Fruit fly (Drosophila melanogaster): Measurements from ENCODE around the gene mRpS6.

mRpS6 gene

DNA sequence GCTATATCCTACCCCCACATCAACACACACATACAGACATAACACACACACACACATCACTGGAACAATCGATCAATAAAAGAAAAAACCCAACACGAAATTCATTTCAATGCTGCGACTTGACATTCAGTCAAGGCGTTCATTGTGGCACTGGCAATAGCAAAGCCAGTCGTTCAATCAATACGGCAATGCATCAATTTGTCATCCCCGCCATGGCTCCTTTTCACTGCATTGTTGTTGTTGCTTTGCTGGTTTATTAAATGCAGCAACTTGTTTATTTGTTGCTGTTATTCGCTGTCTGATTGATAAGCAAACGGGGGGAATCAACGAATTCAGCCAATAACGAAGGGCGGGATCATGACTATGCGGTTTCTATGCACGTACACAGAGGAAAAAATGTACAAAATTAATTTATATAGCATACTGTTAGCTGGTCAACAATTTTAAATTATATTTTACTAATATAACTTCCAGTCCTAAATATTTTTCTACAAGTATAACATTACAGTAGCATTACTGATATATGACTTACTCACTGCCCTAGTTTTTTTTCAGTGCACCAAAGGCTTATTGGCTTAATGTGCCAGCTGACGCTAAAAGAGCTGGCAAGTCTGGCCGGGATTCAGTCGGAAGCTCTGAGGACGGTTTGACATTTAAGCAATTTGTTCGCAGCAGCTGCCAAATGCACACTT is 11.5 kb downstream of the mRpS6 start:
- TF ChIP-seq tll (GFP tag; optimal IDR thresholded peaks at IDR 0.05) (no peak), Usf (GFP tag; optimal IDR thresholded peaks at IDR 0.05) (no peak), zen (tag; optimal IDR thresholded peaks at IDR 0.05) (no peak), CG10543 (GFP tag; optimal IDR thresholded peaks at IDR 0.05) (no peak), CG3065 (GFP tag; optimal IDR thresholded peaks at IDR 0.05) (no peak), CG12744 (GFP tag; optimal IDR thresholded peaks at IDR 0.05) (no peak), E2f1 (GFP tag; IDR thresholded peaks at IDR 0.05) (no peak), kay (GFP tag; optimal IDR thresholded peaks at IDR 0.05) (no peak), lab (GFP tag; optimal IDR thresholded peaks at IDR 0.05) (peak; percentile 6), CG8388 (GFP tag; optimal IDR thresholded peaks at IDR 0.05) (peak; percentile 0), odd (GFP tag; optimal IDR thresholded peaks at IDR 0.05) (no peak), da (GFP tag; optimal IDR thresholded peaks at IDR 0.05) (no peak), CG7786 (GFP tag; optimal IDR thresholded peaks at IDR 0.05) (no peak), twi (tag; optimal IDR thresholded peaks at IDR 0.05) (no peak), CG4617 (GFP tag; optimal IDR thresholded peaks at IDR 0.05; ENCODE audit: borderline replicate concordance) (no peak), fd96Cb (tag; optimal IDR thresholded peaks at IDR 0.05) (peak; percentile 10), CG3281 (GFP tag; optimal IDR thresholded peaks at IDR 0.05) (peak; percentile 9), CTCF (GFP tag; optimal IDR thresholded peaks at IDR 0.05) (no peak), nerfin-2 (GFP tag; IDR thresholded peaks at IDR 0.05; ENCODE audit: partially characterized antibody) (no peak), sd (tag; optimal IDR thresholded peaks at IDR 0.05) (no peak), CG10959 (GFP tag; IDR thresholded peaks at IDR 0.05) (no peak), fd3F (GFP tag; optimal IDR thresholded peaks at IDR 0.05) (no peak), ERR (GFP tag; optimal IDR thresholded peaks at IDR 0.05) (no peak), schlank (tag; optimal IDR thresholded peaks at IDR 0.05) (no peak), ab (GFP tag; optimal IDR thresholded peaks at IDR 0.05) (no peak), CG10366 (GFP tag; IDR thresholded peaks at IDR 0.05) (peak; percentile 53), Trl (optimal IDR thresholded peaks at IDR 0.05) (no peak), Trl (GFP tag; optimal IDR thresholded peaks at IDR 0.05) (no peak), seq (GFP tag; IDR thresholded peaks at IDR 0.05) (no peak), emc (GFP tag; optimal IDR thresholded peaks at IDR 0.05) (no peak), CG2889 (GFP tag; IDR thresholded peaks at IDR 0.05) (no peak), ac (GFP tag; optimal IDR thresholded peaks at IDR 0.05) (no peak), CG1647 (GFP tag; optimal IDR thresholded peaks at IDR 0.05) (no peak), pan (optimal IDR thresholded peaks at IDR 0.05) (no peak), pan (GFP tag; optimal IDR thresholded peaks at IDR 0.05 in 1 of 2, IDR thresholded peaks at IDR 0.05 in 1 of 2) (peak in 1 of 2 experiments; percentile 49), D (optimal IDR thresholded peaks at IDR 0.05) (no peak), D (GFP tag; optimal IDR thresholded peaks at IDR 0.05) (no peak), ems (GFP tag; optimal IDR thresholded peaks at IDR 0.05) (no peak), Asciz (GFP tag; optimal IDR thresholded peaks at IDR 0.05) (peak; percentile 1), CG8290 (GFP tag; optimal IDR thresholded peaks at IDR 0.05) (no peak), CG8290 (tag; optimal IDR thresholded peaks at IDR 0.05) (no peak), CG10431 (GFP tag; optimal IDR thresholded peaks at IDR 0.05) (no peak), knrl (GFP tag; IDR thresholded peaks at IDR 0.05; ENCODE audit: partially characterized antibody) (no peak), CG6689 (GFP tag; IDR thresholded peaks at IDR 0.05) (0 out of 2 replicates have a peak, but pooled peaks have one; percentile 15), CG13296 (GFP tag; optimal IDR thresholded peaks at IDR 0.05) (no peak), Oaz (GFP tag; IDR thresholded peaks at IDR 0.05) (0 out of 2 replicates have a peak, but pooled peaks have one; percentile 37), Hr51 (GFP tag; optimal IDR thresholded peaks at IDR 0.05) (peak in 1 of 2 experiments; percentile 56), dysf (GFP tag; IDR thresholded peaks at IDR 0.05) (0 out of 3 replicates have a peak, but pooled peaks have one; percentile 38), en (GFP tag; optimal IDR thresholded peaks at IDR 0.05) (no peak), abd-A (tag; optimal IDR thresholded peaks at IDR 0.05) (no peak), CG33213 (GFP tag; optimal IDR thresholded peaks at IDR 0.05) (no peak)
